Worm (Caenorhabditis elegans): Measurements from ENCODE around the gene srx-19.

Gene srx-19

DNA sequence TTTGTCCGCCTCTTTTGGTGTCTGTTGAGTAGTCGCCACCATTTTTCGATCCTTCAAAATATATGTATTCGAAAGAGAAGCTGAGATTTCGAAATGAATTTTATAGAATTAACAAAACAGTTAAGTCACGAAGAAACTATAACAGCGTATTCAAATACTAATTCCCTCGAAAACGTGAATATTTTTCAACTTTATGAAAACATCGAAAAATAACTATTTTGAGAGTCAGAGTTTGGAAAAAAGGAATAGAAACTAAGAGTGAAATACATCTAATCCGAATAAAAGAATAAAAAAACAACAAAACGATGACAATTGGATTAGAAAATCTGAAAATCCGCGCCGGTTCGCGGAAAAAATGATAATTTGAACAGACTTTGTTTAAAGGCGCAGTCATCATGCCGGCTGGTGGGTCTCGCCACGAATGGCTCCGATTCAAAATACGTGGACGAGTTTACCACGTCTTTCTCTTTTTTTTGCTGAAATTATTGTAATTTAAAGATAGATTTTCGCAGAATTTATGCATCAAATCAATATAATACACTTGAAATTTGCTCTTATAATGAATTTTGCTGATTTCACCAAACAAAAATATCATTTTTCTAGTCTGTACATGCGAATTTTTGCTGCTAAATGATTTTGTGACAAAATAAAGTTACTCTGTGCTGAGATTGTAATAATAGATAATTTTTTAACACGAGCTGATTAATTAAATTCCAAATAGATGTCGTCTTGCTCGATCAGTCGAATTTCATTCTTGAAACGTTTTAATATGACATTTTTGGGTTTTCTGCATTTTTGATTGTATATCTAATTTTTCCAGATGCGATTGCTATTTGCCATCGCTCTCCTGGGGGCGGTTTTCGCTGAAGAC lies 37.0 kb downstream of the srx-19 start, which contains the start of the genes rpn-1 and ribo-1:
Gene rpn-1, minus strand, starts transcription at position 51 of the 871 bp plus-strand sequence.
Gene ribo-1, plus strand, starts transcription at position 821 of the 871 bp plus-strand sequence.
- TF ChIP-seq unc-120 (tag; optimal IDR thresholded peaks at IDR 0.05; ENCODE audit: poor library complexity, severe bottlenecking) (no peak), nhr-237 (tag; optimal IDR thresholded peaks at IDR 0.05) (peak; percentile 22), hlh-1 (tag; optimal IDR thresholded peaks at IDR 0.05) (no peak), zip-8 (tag; optimal IDR thresholded peaks at IDR 0.05) (no peak), drap-1 (GFP tag; optimal IDR thresholded peaks at IDR 0.05) (no peak), nhr-12 (tag; optimal IDR thresholded peaks at IDR 0.05) (no peak), mep-1 (tag; optimal IDR thresholded peaks at IDR 0.05) (peak; percentile 15), bed-3 (GFP tag; optimal IDR thresholded peaks at IDR 0.05) (no peak)

- TF ChIP-seq lsy-2 (tag; optimal IDR thresholded peaks at IDR 0.05), result no peak
- no peak for TF ChIP-seq nhr-2 (tag; optimal IDR thresholded peaks at IDR 0.05)
- no peak for TF ChIP-seq ceh-83 (GFP tag; optimal IDR thresholded peaks at IDR 0.05)
- TF ChIP-seq lin-32 (GFP tag; optimal IDR thresholded peaks at IDR 0.05), result no peak
- no peak for TF ChIP-seq ces-1 (GFP tag; optimal IDR thresholded peaks at IDR 0.05)
- TF ChIP-seq elt-3 (tag; optimal IDR thresholded peaks at IDR 0.05), result no peak
- no peak for TF ChIP-seq hlh-1 (tag; optimal IDR thresholded peaks at IDR 0.05)
Observed at ce11 chrIV:6912851-6913588, 40.0 kb downstream of the srx-19 start, which contains the start of gene T22D1.3. Gene T22D1.3 (plus strand): TSS chrIV:6913538.

- TF ChIP-seq sptf-1 (tag; optimal IDR thresholded peaks at IDR 0.05) (no peak), nhr-28 (tag; optimal IDR thresholded peaks at IDR 0.05) (no peak), unc-120 (tag; optimal IDR thresholded peaks at IDR 0.05; ENCODE audit: poor library complexity, severe bottlenecking) (no peak), cnd-1 (tag; optimal IDR thresholded peaks at IDR 0.05) (no peak), unc-39 (tag; optimal IDR thresholded peaks at IDR 0.05) (no peak), elt-1 (tag; optimal IDR thresholded peaks at IDR 0.05; ENCODE audit: borderline replicate concordance, insufficient read depth) (no peak), unc-62 (GFP tag; optimal IDR thresholded peaks at IDR 0.05) (no peak), lin-13 (tag; optimal IDR thresholded peaks at IDR 0.05) (no peak), ceh-39 (tag; optimal IDR thresholded peaks at IDR 0.05) (no peak), lin-32 (GFP tag; optimal IDR thresholded peaks at IDR 0.05) (no peak), nhr-76 (tag; optimal IDR thresholded peaks at IDR 0.05) (no peak), tbx-8 (GFP tag; optimal IDR thresholded peaks at IDR 0.05) (no peak)
Observed at ce11 chrIV:6916831-6917230, 43.8 kb downstream of the srx-19 start.

DNA sequence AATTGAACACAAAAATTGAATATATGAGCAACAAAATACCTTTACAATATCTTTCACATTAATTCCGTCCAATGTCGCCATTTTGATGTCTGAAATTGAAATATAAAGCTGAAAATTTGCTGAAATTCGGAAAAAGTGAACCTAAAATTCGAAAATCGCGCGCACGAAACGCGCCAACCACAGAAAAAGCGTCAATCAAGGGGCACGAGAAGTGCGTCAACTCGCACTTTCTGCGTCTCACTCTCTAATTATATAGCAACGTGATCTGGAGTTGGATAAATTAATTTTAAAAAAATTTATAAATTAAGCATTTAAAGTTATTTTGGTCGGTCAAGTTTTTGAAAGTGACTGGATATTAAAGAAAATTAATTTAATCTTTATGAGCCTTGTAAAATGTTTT lies 46.3 kb downstream of the srx-19 start, which contains the start of gene ruvb-2:
Gene ruvb-2, minus strand, starts transcription at position 89 of the 400 bp plus-strand sequence.
- TF ChIP-seq ces-1 (GFP tag; optimal IDR thresholded peaks at IDR 0.05) (peak; percentile 93), nhr-28 (tag; optimal IDR thresholded peaks at IDR 0.05) (no peak), ceh-43 (GFP tag; optimal IDR thresholded peaks at IDR 0.05) (peak; percentile 42), ham-2 (GFP tag; optimal IDR thresholded peaks at IDR 0.05) (no peak), lsy-2 (tag; optimal IDR thresholded peaks at IDR 0.05) (peak; percentile 81), pha-4 (tag; optimal IDR thresholded peaks at IDR 0.05) (peak; percentile 59), mls-2 (tag; optimal IDR thresholded peaks at IDR 0.05) (no peak), sptf-1 (tag; optimal IDR thresholded peaks at IDR 0.05) (peak; percentile 38), nhr-76 (tag; optimal IDR thresholded peaks at IDR 0.05) (no peak), mep-1 (tag; optimal IDR thresholded peaks at IDR 0.05) (peak; percentile 65), lin-13 (tag; optimal IDR thresholded peaks at IDR 0.05) (peak; percentile 58), nhr-2 (tag; optimal IDR thresholded peaks at IDR 0.05) (peak; percentile 4), sem-2 (GFP tag; optimal IDR thresholded peaks at IDR 0.05) (no peak), blmp-1 (tag; optimal IDR thresholded peaks at IDR 0.05) (peak; percentile 27), nhr-237 (tag; optimal IDR thresholded peaks at IDR 0.05) (peak; percentile 69), ceh-83 (GFP tag; optimal IDR thresholded peaks at IDR 0.05) (no peak)

All from whole organism, mixed stage, embryonic.